Fruit fly (Drosophila melanogaster) whole organism, embryonic: ENCODE measurements around the gene beta4GalNAcTB.

Experiments
- Adf1 ChIP-seq: fragments of 200-800 bp; sonication (Bioruptor generic); IDR thresholded peaks from 2 replicates; pipeline ENCODE4 v1.3.6; 2022; ENCODE audit warnings: missing biosample characterization, missing genetic modification characterization
- CG10959 ChIP-seq: fragments of 200-800 bp; sonication (Bioruptor generic); IDR thresholded peaks from 2 replicates; pipeline ENCODE4 v1.3.6; 2022; ENCODE audit warnings: missing biosample characterization, missing genetic modification characterization
- CG10979 ChIP-seq: fragments of 200-800 bp; sonication (Bioruptor generic); optimal IDR thresholded peaks from 2 replicates; lab custom pipeline; 2018; ENCODE audit warnings: missing biosample characterization, mild to moderate bottlenecking, missing genetic modification characterization, moderate library complexity
- CG14710 ChIP-seq: fragments of 200-800 bp; sonication (Bioruptor generic); optimal IDR thresholded peaks from 3 replicates; lab custom pipeline; 2019; ENCODE audit warnings: missing biosample characterization, mild to moderate bottlenecking, missing genetic modification characterization, moderate library complexity
- CG15269 ChIP-seq: fragments of 200-800 bp; sonication (Bioruptor generic); optimal IDR thresholded peaks from 2 replicates; lab custom pipeline; 2018; ENCODE audit warnings: missing biosample characterization, mild to moderate bottlenecking, missing genetic modification characterization, moderate library complexity
- CG15479 ChIP-seq: fragments of 200-800 bp; sonication (Bioruptor generic); optimal IDR thresholded peaks from 3 replicates; lab custom pipeline; 2019; ENCODE audit warnings: missing biosample characterization, mild to moderate bottlenecking, missing genetic modification characterization, moderate library complexity
- CG16779 ChIP-seq: fragments of 200-800 bp; sonication (Bioruptor generic); IDR thresholded peaks from 2 replicates; pipeline ENCODE4 v1.3.6; 2022; ENCODE audit warnings: missing biosample characterization, missing genetic modification characterization
- CG2129 ChIP-seq: fragments of 200-800 bp; sonication (Bioruptor generic); IDR thresholded peaks from 2 replicates; pipeline ENCODE4 v1.3.6; 2022; ENCODE audit warnings: missing biosample characterization, missing genetic modification characterization; ENCODE audit not compliant: partially characterized antibody
- CG6689 ChIP-seq: fragments of 200-800 bp; sonication (Bioruptor generic); IDR thresholded peaks from 2 replicates; pipeline ENCODE4 v1.3.6; 2022; ENCODE audit warnings: missing biosample characterization, missing genetic modification characterization
- CG8089 ChIP-seq: fragments of 200-800 bp; sonication (Bioruptor generic); optimal IDR thresholded peaks from 3 replicates; lab custom pipeline; 2016; ENCODE audit warnings: missing biosample characterization, missing genetic modification characterization
- CHES-1-like ChIP-seq: fragments of 200-800 bp; sonication (Bioruptor generic); optimal IDR thresholded peaks from 2 replicates; lab custom pipeline; 2016; ENCODE audit warnings: missing biosample characterization, missing genetic modification characterization
- CrebB ChIP-seq: fragments of 200-800 bp; sonication (Bioruptor generic); optimal IDR thresholded peaks from 3 replicates; lab custom pipeline; 2018; ENCODE audit warnings: missing biosample characterization, mild to moderate bottlenecking, missing genetic modification characterization
- Eip74EF ChIP-seq, 2 experiments: fragments of 200-800 bp in 1 of 2; fragments of >200 bp in 1 of 2; sonication (Bioruptor generic) in 1 of 2; optimal IDR thresholded peaks; 2 replicates each; lab custom pipeline; 2017 to 2019; ENCODE audit warnings: missing biosample characterization in 2 of 2, missing genetic modification characterization in 2 of 2, mild to moderate bottlenecking in 1 of 2, moderate library complexity in 1 of 2
- Ets65A ChIP-seq: fragments of 200-800 bp; sonication (Bioruptor generic); peaks from one replicate; lab custom pipeline; 2016; ENCODE audit warnings: missing biosample characterization, missing genetic modification characterization
- Gug ChIP-seq: fragments of 200-800 bp; sonication (Bioruptor generic); IDR thresholded peaks from 4 replicates; pipeline ENCODE4 v1.3.6; 2022; ENCODE audit warnings: missing biosample characterization, missing genetic modification characterization
- HLHmδ ChIP-seq: fragments of 200-800 bp; sonication (Bioruptor generic); optimal IDR thresholded peaks from 2 replicates; lab custom pipeline; 2018; ENCODE audit warnings: missing biosample characterization, mild to moderate bottlenecking, missing genetic modification characterization, moderate library complexity
- Lim3 ChIP-seq: fragments of 200-800 bp; sonication (Bioruptor generic); IDR thresholded peaks from 2 replicates; pipeline ENCODE4 v1.3.6; 2022; ENCODE audit warnings: missing biosample characterization, missing genetic modification characterization
- MTF-1 ChIP-seq: fragments of 200-800 bp; sonication (Bioruptor generic); optimal IDR thresholded peaks from 2 replicates; lab custom pipeline; 2018; ENCODE audit warnings: missing biosample characterization, mild to moderate bottlenecking, missing genetic modification characterization, borderline replicate concordance
- Mad ChIP-seq: fragments of 200-800 bp; sonication (Bioruptor generic); optimal IDR thresholded peaks from 2 replicates; lab custom pipeline; 2016; ENCODE audit warnings: missing biosample characterization, missing genetic modification characterization
- Meics ChIP-seq: fragments of 200-800 bp; sonication (Bioruptor generic); optimal IDR thresholded peaks from 2 replicates; lab custom pipeline; 2017; ENCODE audit warnings: missing biosample characterization, mild to moderate bottlenecking, missing genetic modification characterization
- NC2α ChIP-seq: fragments of 200-800 bp; sonication (Bioruptor generic); optimal IDR thresholded peaks from 2 replicates; lab custom pipeline; 2016; ENCODE audit warnings: missing biosample characterization, missing genetic modification characterization
- Sry-δ ChIP-seq: fragments of 200-800 bp; sonication (Bioruptor generic); optimal IDR thresholded peaks from 2 replicates; lab custom pipeline; 2016; ENCODE audit warnings: missing biosample characterization, missing genetic modification characterization
- abd-A ChIP-seq: fragments of 200-800 bp; sonication (Bioruptor generic); optimal IDR thresholded peaks from 3 replicates; lab custom pipeline; 2019; ENCODE audit warnings: missing biosample characterization, mild to moderate bottlenecking, missing genetic modification characterization, moderate library complexity
- chinmo ChIP-seq: fragments of 200-800 bp; sonication (Bioruptor generic); IDR thresholded peaks from 4 replicates; pipeline ENCODE4 v1.3.6; 2022; ENCODE audit warnings: missing biosample characterization, missing genetic modification characterization; ENCODE audit not compliant: partially characterized antibody
- chm ChIP-seq: fragments of 200-800 bp; sonication (Bioruptor generic); IDR thresholded peaks from 2 replicates; pipeline ENCODE4 v1.3.6; 2022; ENCODE audit warnings: missing biosample characterization, missing genetic modification characterization
- dm ChIP-seq: fragments of 200-800 bp; sonication (Bioruptor generic); optimal IDR thresholded peaks from 3 replicates; lab custom pipeline; 2016; ENCODE audit warnings: missing biosample characterization, missing genetic modification characterization
- gsb-n ChIP-seq: fragments of 200-800 bp; sonication (Bioruptor generic); optimal IDR thresholded peaks from 3 replicates; lab custom pipeline; 2018; ENCODE audit warnings: missing biosample characterization, mild to moderate bottlenecking, missing genetic modification characterization
- her ChIP-seq: fragments of 200-800 bp; sonication (Bioruptor generic); optimal IDR thresholded peaks from 2 replicates; lab custom pipeline; 2016; ENCODE audit warnings: missing biosample characterization, missing genetic modification characterization
- insv ChIP-seq, 2 experiments: fragments of 200-800 bp; sonication (Bioruptor generic); optimal IDR thresholded peaks; 3 replicates each; lab custom pipeline; 2016 to 2018; ENCODE audit warnings: missing biosample characterization in 2 of 2, missing genetic modification characterization in 2 of 2
- mld ChIP-seq: fragments of 200-800 bp; sonication (Bioruptor generic); IDR thresholded peaks from 3 replicates; pipeline ENCODE4 v1.3.6; 2022; ENCODE audit warnings: missing biosample characterization, missing genetic modification characterization; ENCODE audit not compliant: partially characterized antibody
- pfk ChIP-seq: fragments of 200-800 bp; sonication (Bioruptor generic); optimal IDR thresholded peaks from 2 replicates; lab custom pipeline; 2018; ENCODE audit warnings: missing biosample characterization, mild to moderate bottlenecking, missing genetic modification characterization, moderate library complexity
- pnt ChIP-seq: fragments of 200-800 bp; sonication (Bioruptor generic); optimal IDR thresholded peaks from 3 replicates; lab custom pipeline; 2016; ENCODE audit warnings: missing biosample characterization, missing genetic modification characterization
- repo ChIP-seq: fragments of 200-800 bp; sonication (Bioruptor generic); optimal IDR thresholded peaks from 2 replicates; lab custom pipeline; 2016; ENCODE audit warnings: missing biosample characterization, missing genetic modification characterization
- sens ChIP-seq: fragments of 200-800 bp; sonication (Bioruptor generic); peaks from one replicate; lab custom pipeline; 2016; ENCODE audit warnings: missing biosample characterization, missing genetic modification characterization
- slp2 ChIP-seq: fragments of 200-800 bp; sonication (Bioruptor generic); optimal IDR thresholded peaks from 2 replicates; lab custom pipeline; 2016; ENCODE audit warnings: missing biosample characterization, missing genetic modification characterization
- sob ChIP-seq: fragments of 200-800 bp; sonication (Bioruptor generic); IDR thresholded peaks from 2 replicates; pipeline ENCODE4 v1.3.6; 2022; ENCODE audit warnings: missing biosample characterization, missing genetic modification characterization
- tap ChIP-seq: fragments of 200-800 bp; optimal IDR thresholded peaks from 3 replicates; lab custom pipeline; 2019; ENCODE audit warnings: missing biosample characterization, mild to moderate bottlenecking, missing genetic modification characterization, moderate library complexity
- tin ChIP-seq: fragments of 200-800 bp; sonication (Bioruptor generic); optimal IDR thresholded peaks from 3 replicates; lab custom pipeline; 2016; ENCODE audit warnings: missing biosample characterization, missing genetic modification characterization
- tna ChIP-seq: fragments of 200-800 bp; sonication (Bioruptor generic); IDR thresholded peaks from 2 replicates; pipeline ENCODE4 v1.3.6; 2022; ENCODE audit warnings: missing biosample characterization, missing genetic modification characterization; ENCODE audit not compliant: partially characterized antibody
- vnd ChIP-seq: fragments of 200-800 bp; sonication (Bioruptor generic); IDR thresholded peaks from 3 replicates; pipeline ENCODE4 v1.3.6; 2022; ENCODE audit warnings: missing biosample characterization, missing genetic modification characterization; ENCODE audit not compliant: partially characterized antibody
- z ChIP-seq: fragments of 200-800 bp; sonication (Bioruptor generic); IDR thresholded peaks from 3 replicates; pipeline ENCODE4 v1.3.6; 2022; ENCODE audit warnings: missing biosample characterization, missing genetic modification characterization

Gene beta4GalNAcTB

DNA sequence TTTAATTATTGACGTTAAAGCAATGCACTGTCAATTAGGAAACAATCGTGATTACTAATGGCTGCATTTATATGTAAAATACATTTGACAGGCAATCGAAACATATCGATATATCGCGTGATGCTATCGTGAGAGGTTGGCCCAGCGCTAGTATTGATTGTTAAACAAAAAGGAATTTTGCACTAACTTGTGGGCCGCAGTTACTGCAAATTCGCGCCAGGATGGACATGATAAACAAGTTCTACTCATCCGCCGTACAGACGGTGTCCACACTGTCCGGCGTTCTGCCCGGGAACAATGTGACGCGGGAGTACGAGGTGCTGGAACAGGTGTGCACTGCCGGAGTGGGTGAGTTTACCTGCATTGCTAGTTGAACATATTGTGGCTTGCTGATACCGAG is 6.7 kb downstream of the beta4GalNAcTB start, which contains the start of the genes eIF4E6 and CG1951 (continued):
- TF ChIP-seq dm (GFP tag; lab: Kevin White, UChicago) (peak; percentile 23), CHES-1-like (GFP tag; lab: Kevin White, UChicago) (no peak)

DNA sequence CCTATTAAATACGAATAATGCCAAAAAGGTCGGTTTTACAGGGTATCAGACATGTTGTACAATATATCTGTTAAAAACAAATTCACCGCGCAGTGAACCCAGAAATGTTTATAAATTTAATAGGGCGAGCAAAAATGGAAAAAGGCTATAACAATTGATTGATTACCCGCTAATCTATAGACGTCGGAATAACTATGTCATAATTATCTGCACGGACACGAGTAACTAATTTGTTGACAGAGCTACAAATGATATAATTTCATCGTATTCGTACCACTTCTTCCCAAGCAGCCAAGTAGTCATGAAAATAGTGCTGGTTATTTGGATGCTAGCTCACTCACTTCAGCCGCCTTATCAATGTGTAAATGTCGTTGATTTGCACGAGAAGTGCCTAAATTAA is 9.1 kb downstream of the beta4GalNAcTB start, which contains the start of gene CG14518:
TSS of gene CG14518 (plus strand) at position 301 of the 400 bp plus-strand sequence.
- TF ChIP-seq insv (GFP tag; optimal IDR thresholded peaks at IDR 0.05; lab: Kevin White, UChicago) (no peak), sob (GFP tag; lab: Robert Waterston, UW) (no peak), HLHmδ (no peak), CrebB (tag; lab: Kevin White, UChicago) (no peak), chm (GFP tag; lab: Robert Waterston, UW) (no peak), vnd (GFP tag; lab: Robert Waterston, UW) (no peak), repo (GFP tag; lab: Kevin White, UChicago) (no peak), Sry-δ (GFP tag; lab: Kevin White, UChicago) (no peak), Eip74EF (GFP tag; optimal IDR thresholded peaks at IDR 0.05; lab: Kevin White, UChicago) (no peak), CG8089 (no peak), pfk (no peak), MTF-1 (GFP tag; lab: Kevin White, UChicago) (no peak)

DNA sequence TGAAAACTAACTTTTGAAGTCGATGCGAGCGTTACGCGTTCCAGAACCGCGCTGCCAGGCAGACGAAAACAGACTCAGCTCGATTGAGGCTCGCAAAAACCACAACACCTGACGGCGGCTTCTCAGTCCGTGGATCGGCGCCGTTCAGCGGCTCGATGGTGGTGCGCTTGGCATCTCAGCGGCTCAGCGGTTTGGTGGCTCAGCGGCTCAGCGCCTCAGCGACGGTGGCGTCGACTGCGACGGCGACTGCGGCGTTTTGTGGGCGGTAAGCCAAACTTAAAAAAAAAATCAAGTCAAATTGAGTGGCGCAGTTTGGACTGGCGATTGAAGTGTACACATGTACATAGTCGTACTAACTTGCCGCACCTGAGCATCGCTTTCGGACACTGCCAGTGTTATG is 13.4 kb downstream of the beta4GalNAcTB start, which contains the start of gene wat:
TSS of gene wat (minus strand) at position 41 of the 400 bp plus-strand sequence.
- TF ChIP-seq z (GFP tag; lab: Robert Waterston, UW) (0 out of 3 replicates have a peak, but pooled peaks have one; percentile 11), chinmo (GFP tag; lab: Robert Waterston, UW) (0 out of 4 replicates have a peak, but pooled peaks have one; percentile 51), Adf1 (peak; percentile 85), CG2129 (GFP tag; lab: Robert Waterston, UW) (no peak)
- TF ChIP-seq, all 482 proteins: peak for 3

DNA sequence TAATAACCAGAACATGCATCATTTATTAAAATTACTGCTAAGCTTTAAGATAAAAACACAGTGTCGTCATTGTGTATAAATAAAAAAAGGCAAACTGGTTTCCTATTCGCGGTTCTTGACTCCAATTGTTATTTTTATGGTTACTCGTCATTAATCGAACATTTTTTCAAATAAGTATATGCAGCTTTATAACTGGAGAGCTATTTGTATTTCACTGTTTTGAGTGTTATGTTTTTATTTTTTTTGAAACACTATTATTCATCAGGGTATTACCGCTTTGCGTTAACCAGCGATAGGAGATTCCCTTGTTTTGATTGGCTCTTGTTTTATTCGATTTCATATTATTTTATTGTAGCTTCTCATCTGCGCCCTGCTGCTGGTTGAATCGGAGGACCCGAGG is 22.7 kb downstream of the beta4GalNAcTB start:
- TF ChIP-seq sens = peak; percentile 32
- TF ChIP-seq CG16779 (GFP tag; lab: Robert Waterston, UW) = no peak
- TF ChIP-seq tap (tag; lab: Kevin White, UChicago) = no peak

DNA sequence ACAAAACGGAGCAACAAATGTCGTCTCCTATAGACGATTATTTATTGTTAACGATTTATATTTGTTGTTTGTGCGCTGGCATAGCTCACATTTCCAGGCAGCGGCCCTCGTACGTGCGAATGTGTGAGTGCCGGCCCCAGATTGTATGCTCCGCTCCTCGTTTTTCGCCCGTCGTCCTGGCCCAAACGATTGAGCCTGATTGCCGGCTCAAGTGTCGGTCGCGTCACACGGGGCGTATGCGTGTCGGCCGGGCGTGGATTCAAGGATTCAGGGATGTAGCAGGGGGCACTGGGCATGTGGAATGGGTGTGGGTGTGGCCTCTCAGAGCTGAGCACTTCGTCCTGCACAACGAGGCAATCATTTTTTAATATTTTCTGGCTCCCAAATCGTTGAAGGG is 28.2 kb downstream of the beta4GalNAcTB start:
- TF ChIP-seq z (GFP tag; lab: Robert Waterston, UW) (no peak), slp2 (GFP tag; lab: Kevin White, UChicago) (no peak), sob (GFP tag; lab: Robert Waterston, UW) (no peak), CG6689 (GFP tag; lab: Robert Waterston, UW) (no peak), Ets65A (GFP tag; lab: Kevin White, UChicago) (peak; percentile 93), CG10959 (GFP tag; lab: Robert Waterston, UW) (no peak), abd-A (tag; lab: Kevin White, UChicago) (peak; percentile 22)

DNA sequence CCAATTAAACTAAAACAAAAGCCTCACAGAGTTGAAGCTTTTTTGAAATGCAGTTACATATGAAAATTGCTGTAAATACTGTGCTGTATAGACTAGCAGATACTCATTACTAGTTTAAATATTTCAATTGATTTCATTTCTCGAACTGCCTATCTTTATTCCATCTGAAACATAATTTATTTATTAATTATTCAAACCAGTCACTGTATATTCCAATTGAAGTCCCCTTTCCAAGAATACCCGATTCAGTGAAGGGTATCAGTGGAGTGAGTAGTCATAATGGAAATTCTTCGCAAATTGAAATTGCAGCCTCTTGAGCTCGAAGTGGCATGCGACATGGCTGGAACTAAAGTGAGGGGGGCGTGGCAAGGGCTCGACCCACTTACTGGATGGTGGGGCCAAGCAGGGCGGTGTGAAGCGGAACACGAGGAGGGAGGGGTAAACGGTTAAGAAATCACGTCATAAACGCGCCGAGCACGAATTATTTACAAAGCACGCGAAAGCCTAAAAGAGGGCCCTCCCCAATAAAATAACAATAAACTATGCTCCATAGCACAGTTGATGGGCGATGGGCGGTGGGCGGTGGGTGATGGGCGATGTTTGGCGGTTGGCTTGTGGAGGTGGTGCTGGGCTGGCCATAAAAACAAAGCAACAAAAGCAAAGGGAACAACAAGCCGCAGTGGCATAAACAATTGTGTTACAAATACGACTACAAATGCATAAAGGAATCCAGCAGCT is 28.8 kb downstream of the beta4GalNAcTB start:
- no peak for TF ChIP-seq NC2α (GFP tag; lab: Kevin White, UChicago)
- no peak for TF ChIP-seq her (GFP tag; lab: Kevin White, UChicago)
- no peak for TF ChIP-seq CG14710 (tag; lab: Kevin White, UChicago)
- peak; percentile 25; the same call in 1 of the 4 replicates for TF ChIP-seq Gug (GFP tag; lab: Robert Waterston, UW)
- peak; percentile 15 for TF ChIP-seq Meics (GFP tag; lab: Kevin White, UChicago)
- TF ChIP-seq CG15479 = no peak
- TF ChIP-seq tna (GFP tag; lab: Robert Waterston, UW) = no peak
- TF ChIP-seq CG10979 (tag; lab: Kevin White, UChicago) = no peak
- no peak for TF ChIP-seq tin (GFP tag; lab: Kevin White, UChicago)
- no peak for TF ChIP-seq Mad (GFP tag; lab: Kevin White, UChicago)
- no peak for TF ChIP-seq gsb-n (tag; lab: Kevin White, UChicago)
- TF ChIP-seq mld (GFP tag; lab: Robert Waterston, UW) = no peak
- no peak for TF ChIP-seq Lim3 (GFP tag; lab: Robert Waterston, UW)
- TF ChIP-seq pnt (GFP tag; lab: Kevin White, UChicago) = no peak
- peak; percentile 52 for TF ChIP-seq CG15269 (tag; lab: Kevin White, UChicago)
